Fruit fly (Drosophila melanogaster) whole organism: Measurements from ENCODE around the gene ZIPIC.
A peak's percentile ranks its signal among the peaks of the same experiment; 100 is the strongest.

Experiments used
- CG8478 ChIP-seq: fragments of >200 bp; optimal IDR thresholded peaks from 2 replicates; lab custom pipeline; 2018; ENCODE audit warnings: inconsistent platforms
- Dll ChIP-seq: fragments of >200 bp; optimal IDR thresholded peaks from 2 replicates; lab custom pipeline; 2017
- EcR ChIP-seq, 2 experiments: fragments of >200 bp; optimal IDR thresholded peaks; 2 replicates each; lab custom pipeline; 2017; ENCODE audit warnings: missing biosample characterization in 2 of 2, missing genetic modification characterization in 2 of 2, missing genetic modification reagents in 2 of 2
- pan ChIP-seq: fragments of >200 bp; optimal IDR thresholded peaks from 2 replicates; lab custom pipeline; 2017
- psq ChIP-seq: fragments of >200 bp; optimal IDR thresholded peaks from 2 replicates; lab custom pipeline; 2017
- usp ChIP-seq: fragments of >200 bp; optimal IDR thresholded peaks from 2 replicates; lab custom pipeline; 2017; ENCODE audit warnings: missing biosample characterization, missing genetic modification characterization, mixed read lengths

ZIPIC gene

dm6 chr3R:30036609-30037008, at the start of gene ZIPIC:
ZIPIC (minus strand) TSS chr3R:30036870.
- no peak for TF ChIP-seq Dll (lab: Kevin White, UChicago)
- TF ChIP-seq psq: no peak
- no peak for TF ChIP-seq usp
- no peak for TF ChIP-seq EcR (GFP tag; optimal IDR thresholded peaks at IDR 0.05; lab: Kevin White, UChicago)
- no peak for TF ChIP-seq pan
- TF ChIP-seq CG8478 (lab: Kevin White, UChicago): no peak

- TF ChIP-seq pan (no peak), CG8478 (lab: Kevin White, UChicago) (no peak), psq (no peak), Dll (lab: Kevin White, UChicago) (no peak), EcR (GFP tag; optimal IDR thresholded peaks at IDR 0.05; lab: Kevin White, UChicago) (no peak), usp (no peak)
Measured at dm6 chr3R:30084137-30084536, 47.5 kb upstream of the ZIPIC start.

dm6 chr3R:30083215-30083614, 46.5 kb upstream of the ZIPIC start:
- no peak for TF ChIP-seq CG8478 (lab: Kevin White, UChicago)
- TF ChIP-seq EcR (GFP tag; optimal IDR thresholded peaks at IDR 0.05; lab: Kevin White, UChicago): no peak
- TF ChIP-seq psq: no peak
- no peak for TF ChIP-seq Dll (lab: Kevin White, UChicago)

dm6 chr3R:30076088-30076487, 39.4 kb upstream of the ZIPIC start:
- TF ChIP-seq usp: no peak
- TF ChIP-seq CG8478 (lab: Kevin White, UChicago): no peak
- peak in 1 of 2 experiments; percentile 21 for TF ChIP-seq EcR (GFP tag; optimal IDR thresholded peaks at IDR 0.05; lab: Kevin White, UChicago)
- no peak for TF ChIP-seq Dll (lab: Kevin White, UChicago)

dm6 chr3R:30071827-30072226, 35.2 kb upstream of the ZIPIC start:
- TF ChIP-seq pan (no peak), EcR (GFP tag; optimal IDR thresholded peaks at IDR 0.05; lab: Kevin White, UChicago) (no peak), usp (no peak), Dll (lab: Kevin White, UChicago) (no peak)

dm6 chr3R:30070198-30070597, 33.5 kb upstream of the ZIPIC start:
- TF ChIP-seq Dll (lab: Kevin White, UChicago) (no peak), usp (no peak), EcR (GFP tag; optimal IDR thresholded peaks at IDR 0.05; lab: Kevin White, UChicago) (no peak), pan (no peak)

- TF ChIP-seq psq: no peak
- no peak for TF ChIP-seq pan
- TF ChIP-seq Dll (lab: Kevin White, UChicago): no peak
- TF ChIP-seq EcR (GFP tag; optimal IDR thresholded peaks at IDR 0.05; lab: Kevin White, UChicago): peak in 1 of 2 experiments; percentile 73
- TF ChIP-seq usp: no peak
Measured at dm6 chr3R:30066004-30066403, 29.3 kb upstream of the ZIPIC start.

dm6 chr3R:30063704-30064103, 27.0 kb upstream of the ZIPIC start:
- TF ChIP-seq usp (no peak), CG8478 (lab: Kevin White, UChicago) (no peak), pan (no peak), EcR (GFP tag; optimal IDR thresholded peaks at IDR 0.05; lab: Kevin White, UChicago) (no peak), Dll (lab: Kevin White, UChicago) (no peak), psq (no peak)

- TF ChIP-seq psq (no peak), usp (no peak), EcR (GFP tag; optimal IDR thresholded peaks at IDR 0.05; lab: Kevin White, UChicago) (no peak), Dll (lab: Kevin White, UChicago) (no peak), pan (no peak), CG8478 (lab: Kevin White, UChicago) (no peak)
Measured at dm6 chr3R:30062543-30062942, 25.9 kb upstream of the ZIPIC start.

- TF ChIP-seq pan (no peak), Dll (lab: Kevin White, UChicago) (no peak), CG8478 (lab: Kevin White, UChicago) (no peak), usp (no peak), psq (no peak)
Measured at dm6 chr3R:30061980-30062379, 25.3 kb upstream of the ZIPIC start.

dm6 chr3R:30061154-30061482, 24.4 kb upstream of the ZIPIC start:
- TF ChIP-seq CG8478 (lab: Kevin White, UChicago): no peak
- no peak for TF ChIP-seq Dll (lab: Kevin White, UChicago)
- no peak for TF ChIP-seq pan
- no peak for TF ChIP-seq usp
- no peak for TF ChIP-seq psq
- no peak for TF ChIP-seq EcR (GFP tag; optimal IDR thresholded peaks at IDR 0.05; lab: Kevin White, UChicago)

dm6 chr3R:30060451-30061153, 23.9 kb upstream of the ZIPIC start:
- no peak for TF ChIP-seq psq
- no peak for TF ChIP-seq Dll (lab: Kevin White, UChicago)
- TF ChIP-seq pan: no peak
- no peak for TF ChIP-seq EcR (GFP tag; optimal IDR thresholded peaks at IDR 0.05; lab: Kevin White, UChicago)
- TF ChIP-seq CG8478 (lab: Kevin White, UChicago): no peak
- TF ChIP-seq usp: no peak

dm6 chr3R:30059944-30060343, 23.3 kb upstream of the ZIPIC start:
- TF ChIP-seq EcR (GFP tag; optimal IDR thresholded peaks at IDR 0.05; lab: Kevin White, UChicago): no peak
- no peak for TF ChIP-seq pan
- no peak for TF ChIP-seq Dll (lab: Kevin White, UChicago)
- no peak for TF ChIP-seq usp
- no peak for TF ChIP-seq CG8478 (lab: Kevin White, UChicago)
- TF ChIP-seq psq: no peak
